Fruit fly (Drosophila melanogaster) S2 (cell line): ENCODE results near the gene GstD11.

Experiments used
- CG8478 ChIP-seq: fragments of >200 bp; optimal IDR thresholded peaks from 2 replicates; lab custom pipeline; 2018
- CTCF ChIP-seq, 2 experiments: fragments of >200 bp; optimal IDR thresholded peaks; 2 replicates each; lab custom pipeline; 2018

DNA sequence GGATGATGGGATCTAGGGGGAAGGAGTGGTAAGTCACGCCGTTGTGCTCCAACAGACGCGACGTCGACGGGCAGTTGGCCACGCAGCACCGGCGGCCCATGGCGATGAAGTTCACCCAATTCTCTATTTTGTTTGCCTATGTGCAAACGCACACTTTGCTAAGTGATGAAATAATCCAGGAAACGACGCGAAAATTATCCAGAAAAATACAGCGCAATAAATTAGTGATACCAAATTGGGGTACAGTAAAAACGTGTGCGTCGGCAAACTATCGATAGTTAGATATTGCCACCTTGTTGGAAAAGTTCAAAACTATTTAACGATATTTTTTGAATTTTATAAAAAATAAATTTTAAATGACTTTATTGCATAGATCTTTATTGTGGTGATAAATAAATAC is 27.1 kb upstream of the GstD11 start, which contains the start of gene MBD-R2:
- no peak for TF ChIP-seq CG8478 (lab: Kevin White, UChicago)
- TF ChIP-seq CTCF (optimal IDR thresholded peaks at IDR 0.05; lab: Kevin White, UChicago): peak in 1 of 2 experiments; percentile 29
